Worm (Caenorhabditis elegans): ENCODE data around the gene C17G10.10.

The C17G10.10 gene

ce11 chrII:5599326-5600044, at the start of gene C17G10.10:
Gene C17G10.10 (minus strand): TSS chrII:5599376.
- TF ChIP-seq lim-6 (tag; optimal IDR thresholded peaks at IDR 0.05) (no peak), pat-9 (tag; optimal IDR thresholded peaks at IDR 0.05) (no peak), dmd-4 (tag; optimal IDR thresholded peaks at IDR 0.05; ENCODE audit: borderline replicate concordance) (no peak), rnt-1 (tag; optimal IDR thresholded peaks at IDR 0.05) (no peak), elt-2 (tag; optimal IDR thresholded peaks at IDR 0.05) (peak; percentile 70), fkh-10 (GFP tag; optimal IDR thresholded peaks at IDR 0.05) (no peak), sdc-2 (tag; optimal IDR thresholded peaks at IDR 0.05) (no peak), ama-1 (optimal IDR thresholded peaks at IDR 0.05) (peak; percentile 17), dve-1 (tag; optimal IDR thresholded peaks at IDR 0.05) (peak; percentile 35), tbx-2 (tag; optimal IDR thresholded peaks at IDR 0.05) (no peak), hlh-8 (tag; optimal IDR thresholded peaks at IDR 0.05) (no peak), T23F11.4 (GFP tag; optimal IDR thresholded peaks at IDR 0.05) (no peak), unc-55 (GFP tag; optimal IDR thresholded peaks at IDR 0.05) (no peak), lin-11 (tag; optimal IDR thresholded peaks at IDR 0.05) (no peak), pha-4 (tag; optimal IDR thresholded peaks at IDR 0.05) (no peak), ztf-16 (tag; optimal IDR thresholded peaks at IDR 0.05) (no peak), ref-2 (tag; optimal IDR thresholded peaks at IDR 0.05) (no peak), nhr-11 (tag; optimal IDR thresholded peaks at IDR 0.05) (no peak), sox-2 (GFP tag; IDR thresholded peaks at IDR 0.05) (no peak), K09A11.1 (tag; optimal IDR thresholded peaks at IDR 0.05; ENCODE audit: insufficient read depth) (no peak), pqm-1 (tag; optimal IDR thresholded peaks at IDR 0.05) (no peak), C08G9.2 (tag; optimal IDR thresholded peaks at IDR 0.05) (no peak), tbx-7 (tag; optimal IDR thresholded peaks at IDR 0.05) (no peak), mec-3 (tag; optimal IDR thresholded peaks at IDR 0.05; ENCODE audit: borderline replicate concordance) (no peak)

- TF ChIP-seq T23F11.4 (GFP tag; optimal IDR thresholded peaks at IDR 0.05), result no peak
- TF ChIP-seq ama-1 (optimal IDR thresholded peaks at IDR 0.05), result no peak
- TF ChIP-seq gmeb-2 (tag; optimal IDR thresholded peaks at IDR 0.05), result no peak
- TF ChIP-seq hlh-8 (tag; optimal IDR thresholded peaks at IDR 0.05), result no peak
- no peak for TF ChIP-seq che-1 (tag; optimal IDR thresholded peaks at IDR 0.05)
- TF ChIP-seq C38D4.7 (GFP tag; optimal IDR thresholded peaks at IDR 0.05), result no peak
- TF ChIP-seq lim-6 (tag; optimal IDR thresholded peaks at IDR 0.05), result no peak
- no peak for TF ChIP-seq fkh-6 (tag; optimal IDR thresholded peaks at IDR 0.05)
- TF ChIP-seq odd-2 (tag; optimal IDR thresholded peaks at IDR 0.05), result no peak
- TF ChIP-seq ceh-24 (tag; optimal IDR thresholded peaks at IDR 0.05), result no peak
- no peak for TF ChIP-seq ahr-1 (tag; optimal IDR thresholded peaks at IDR 0.05)
- TF ChIP-seq sox-2 (GFP tag; IDR thresholded peaks at IDR 0.05), result no peak
- no peak for TF ChIP-seq pqm-1 (tag; optimal IDR thresholded peaks at IDR 0.05)
Observed at ce11 chrII:5648272-5648671, 49.1 kb upstream of the C17G10.10 start, which contains the start of gene ddl-1. Gene ddl-1 (minus strand): TSS chrII:5648372.

ce11 chrII:5646942-5647341, 47.8 kb upstream of the C17G10.10 start, which contains the start of gene F59E12.9:
Gene F59E12.9 (minus strand): TSS chrII:5647042.
- TF ChIP-seq syd-9 (tag; optimal IDR thresholded peaks at IDR 0.05), result no peak
- TF ChIP-seq pax-1 (tag; optimal IDR thresholded peaks at IDR 0.05), result no peak
- no peak for TF ChIP-seq ceh-24 (tag; optimal IDR thresholded peaks at IDR 0.05)
- TF ChIP-seq zip-5 (tag; optimal IDR thresholded peaks at IDR 0.05), result no peak
- TF ChIP-seq ceh-19 (GFP tag; optimal IDR thresholded peaks at IDR 0.05), result no peak
- no peak for TF ChIP-seq hlh-30 (tag; optimal IDR thresholded peaks at IDR 0.05; ENCODE audit: insufficient read depth)
- TF ChIP-seq sox-2 (GFP tag; IDR thresholded peaks at IDR 0.05), result no peak
- no peak for TF ChIP-seq hlh-8 (tag; optimal IDR thresholded peaks at IDR 0.05)
- no peak for TF ChIP-seq hlh-15 (tag; optimal IDR thresholded peaks at IDR 0.05)
- no peak for TF ChIP-seq nhr-232 (tag; optimal IDR thresholded peaks at IDR 0.05)
- no peak for TF ChIP-seq dmd-4 (tag; optimal IDR thresholded peaks at IDR 0.05; ENCODE audit: borderline replicate concordance)
- no peak for TF ChIP-seq ama-1 (optimal IDR thresholded peaks at IDR 0.05)
- no peak for TF ChIP-seq che-1 (tag; optimal IDR thresholded peaks at IDR 0.05)
